Worm (Caenorhabditis elegans) whole organism, young adult: Measurements from ENCODE around the gene rrc-1.

ENCODE experiments used
- F22D6.2 ChIP-seq: sonication (generic microtip); optimal IDR thresholded peaks from 2 replicates; lab custom pipeline; 2016; ENCODE audit warnings: mild to moderate bottlenecking, missing genetic modification characterization, missing compliant biosample characterization
- ceh-79 ChIP-seq: sonication (generic microtip); optimal IDR thresholded peaks from 2 replicates; lab custom pipeline; 2017; ENCODE audit warnings: mild to moderate bottlenecking, missing genetic modification characterization, missing compliant biosample characterization
- egl-18 ChIP-seq: fragments of 200-800 bp; sonication (Bioruptor generic); IDR thresholded peaks from 2 replicates; pipeline ENCODE4 v1.3.6; 2022; ENCODE audit warnings: missing genetic modification reagents, missing genetic modification characterization, missing compliant biosample characterization
- ekl-4 ChIP-seq: fragments of 200-800 bp; sonication (Bioruptor generic); IDR thresholded peaks from 2 replicates; pipeline ENCODE4 v1.3.6; 2022; ENCODE audit warnings: missing genetic modification reagents, missing genetic modification characterization, missing compliant biosample characterization
- ets-4 ChIP-seq: fragments of 200-800 bp; sonication (Bioruptor generic); optimal IDR thresholded peaks from 2 replicates; lab custom pipeline; 2018; ENCODE audit warnings: mild to moderate bottlenecking, missing genetic modification characterization, missing compliant biosample characterization
- hlh-12 ChIP-seq: sonication (generic microtip); optimal IDR thresholded peaks from 2 replicates; lab custom pipeline; 2016; ENCODE audit warnings: missing genetic modification characterization, missing compliant biosample characterization
- let-607 ChIP-seq, 2 experiments: fragments of 200-800 bp in 1 of 2; sonication (Bioruptor generic) in 1 of 2; sonication (generic microtip) in 1 of 2; optimal IDR thresholded peaks; 2 replicates each; lab custom pipeline; 2016 to 2018; ENCODE audit warnings: mild to moderate bottlenecking in 2 of 2, missing compliant biosample characterization in 2 of 2, missing genetic modification characterization in 2 of 2, moderate library complexity in 2 of 2, missing genotype in 1 of 2
- rec-8 ChIP-seq, 2 experiments: sonication (generic microtip); optimal IDR thresholded peaks; 2 replicates each; lab custom pipeline; 2016; ENCODE audit warnings: mild to moderate bottlenecking in 2 of 2, missing genetic modification characterization in 2 of 2, missing genetic modification reagents in 2 of 2, missing genotype in 2 of 2, missing biosample characterization in 1 of 2, missing compliant biosample characterization in 1 of 2, moderate library complexity in 1 of 2
- tbp1 ChIP-seq: fragments of 200-800 bp; sonication (Bioruptor generic); optimal IDR thresholded peaks from 2 replicates; lab custom pipeline; 2018; ENCODE audit warnings: mild to moderate bottlenecking, missing genetic modification characterization, missing compliant biosample characterization
- zim-3 ChIP-seq: sonication (generic microtip); optimal IDR thresholded peaks from 2 replicates; lab custom pipeline; 2017; ENCODE audit warnings: mild to moderate bottlenecking, missing genetic modification characterization, moderate library complexity, missing compliant biosample characterization
- ztf-22 ChIP-seq: fragments of 200-800 bp; sonication (Bioruptor generic); optimal IDR thresholded peaks from 2 replicates; lab custom pipeline; 2018; ENCODE audit warnings: mild to moderate bottlenecking, missing genetic modification characterization, moderate library complexity, missing compliant biosample characterization

DNA sequence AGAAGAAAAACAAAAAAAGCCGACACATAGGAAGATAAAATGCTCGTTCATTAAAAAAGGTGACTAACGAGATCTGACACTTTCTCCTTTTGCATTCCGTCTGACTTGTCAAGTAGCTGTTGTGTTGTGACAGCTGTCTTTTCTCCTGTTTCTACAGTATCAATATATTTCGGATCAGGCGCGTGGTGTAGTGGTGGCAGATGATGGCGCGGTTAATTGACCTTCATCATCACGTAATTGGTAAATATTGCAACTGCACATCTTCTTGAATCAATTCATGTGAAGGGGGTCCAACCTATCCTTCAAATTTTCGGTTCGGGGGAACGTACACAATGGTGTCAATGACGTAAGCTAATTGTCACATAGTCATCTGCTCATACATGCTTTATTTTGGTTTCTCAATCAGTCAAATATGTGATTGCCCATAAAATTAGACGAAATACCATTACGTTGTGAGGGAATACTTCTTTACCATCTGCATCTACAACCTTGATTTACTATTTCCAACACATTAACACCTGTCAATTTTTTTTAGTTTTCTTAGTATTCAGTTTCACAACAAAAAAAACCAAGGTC lies 17.2 kb upstream of the rrc-1 start:
- TF ChIP-seq rec-8 (tag; optimal IDR thresholded peaks at IDR 0.05; lab: Kevin White, UChicago) (no peak), ztf-22 (GFP tag; lab: Kevin White, UChicago) (no peak), zim-3 (tag; lab: Kevin White, UChicago) (no peak), ets-4 (GFP tag; lab: Kevin White, UChicago) (no peak), ceh-79 (no peak), ekl-4 (GFP tag; lab: Robert Waterston, UW) (no peak), hlh-12 (no peak), tbp1 (GFP tag; lab: Kevin White, UChicago) (no peak), egl-18 (GFP tag; lab: Robert Waterston, UW) (no peak), F22D6.2 (no peak), let-607 (tag; optimal IDR thresholded peaks at IDR 0.05; lab: Kevin White, UChicago) (no peak)
